Worm (Caenorhabditis elegans) whole organism, midembryonic: Measurements from ENCODE around the gene srt-22.

Experiments used
- flt-1 ChIP-seq: fragments of 200-800 bp; sonication (Bioruptor generic); IDR thresholded peaks from 2 replicates; pipeline ENCODE4 v1.3.6; 2022; ENCODE audit warnings: missing genetic modification characterization, missing compliant biosample characterization
- med-1 ChIP-seq: sonication (generic microtip); optimal IDR thresholded peaks from 2 replicates; lab custom pipeline; 2017; ENCODE audit warnings: missing genetic modification characterization, mild to moderate bottlenecking, missing compliant biosample characterization, antibody characterized with exemption, missing genetic modification reagents; ENCODE audit not compliant: insufficient read depth
- ztf-23 ChIP-seq: fragments of 200-800 bp; sonication (Bioruptor generic); IDR thresholded peaks from 2 replicates; pipeline ENCODE4 v1.3.6; 2022; ENCODE audit warnings: missing genetic modification reagents, missing genetic modification characterization, missing compliant biosample characterization
- ztf-29 ChIP-seq: fragments of 200-800 bp; sonication (Bioruptor generic); IDR thresholded peaks from 2 replicates; pipeline ENCODE4 v1.3.6; 2022; ENCODE audit warnings: missing genetic modification reagents, missing genetic modification characterization, missing compliant biosample characterization

- TF ChIP-seq ztf-29 (no peak), flt-1 (GFP tag; lab: Robert Waterston, UW) (no peak), ztf-23 (GFP tag; lab: Robert Waterston, UW) (no peak), med-1 (GFP tag; lab: Kevin White, UChicago) (no peak)
Observed at ce11 chrV:15315827-15316527, at the start of gene srt-22, which contains the start of gene nhr-246.
